Fruit fly (Drosophila melanogaster): ENCODE data around the gene Bdbt.

DNA sequence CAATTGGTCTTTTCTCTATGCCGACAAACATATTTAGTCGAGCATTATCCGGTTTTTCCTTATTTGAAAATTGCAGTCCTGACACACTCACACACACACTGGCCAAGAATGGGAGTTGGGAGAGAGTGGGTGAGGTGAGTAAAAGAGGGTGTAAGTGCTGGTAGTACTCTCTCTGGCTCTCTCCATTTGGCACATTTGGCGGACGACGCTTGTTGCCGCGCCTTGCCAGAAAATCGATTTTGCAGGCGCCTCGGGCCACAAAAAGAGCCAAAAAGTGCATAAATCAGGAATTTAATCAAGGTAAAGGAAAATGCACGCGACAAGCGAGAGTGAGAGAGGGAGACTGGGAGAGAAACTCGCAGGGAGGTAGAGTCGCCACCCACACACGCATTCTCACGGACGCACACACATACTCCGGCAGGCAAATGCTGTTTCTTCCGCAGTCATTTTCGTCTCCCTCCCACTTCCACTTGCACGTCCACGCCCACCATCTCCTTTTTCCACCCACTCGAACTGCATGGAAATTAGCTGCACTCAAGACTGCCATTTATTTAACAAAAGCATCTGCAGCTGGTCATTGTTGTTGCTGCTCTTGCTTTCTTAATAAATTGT lies 22.0 kb downstream of the Bdbt start:
- TF ChIP-seq CG9797 (GFP tag; optimal IDR thresholded peaks at IDR 0.05) (no peak), sc (optimal IDR thresholded peaks at IDR 0.05) (no peak), sc (GFP tag; optimal IDR thresholded peaks at IDR 0.05) (no peak), CG3726 (GFP tag; IDR thresholded peaks at IDR 0.05) (no peak)
